Worm (Caenorhabditis elegans): ENCODE results near the gene fars-2.

- TF ChIP-seq flt-1 (GFP tag; IDR thresholded peaks at IDR 0.05) (no peak), klf-2 (GFP tag; conservative IDR thresholded peaks at IDR 0.05) (no peak), tab-1 (GFP tag; IDR thresholded peaks at IDR 0.05) (no peak), ref-1 (GFP tag; conservative IDR thresholded peaks at IDR 0.05) (no peak), ztf-29 (GFP tag; IDR thresholded peaks at IDR 0.05) (no peak), med-1 (GFP tag; optimal IDR thresholded peaks at IDR 0.05; ENCODE audit: insufficient read depth) (no peak), ztf-23 (GFP tag; IDR thresholded peaks at IDR 0.05) (no peak), cog-1 (tag; optimal IDR thresholded peaks at IDR 0.05) (no peak)
Observed at ce11 chrV:19853610-19854009, 53.6 kb downstream of the fars-2 start.
